Fruit fly (Drosophila melanogaster): ENCODE results near the gene CG33203.

DNA sequence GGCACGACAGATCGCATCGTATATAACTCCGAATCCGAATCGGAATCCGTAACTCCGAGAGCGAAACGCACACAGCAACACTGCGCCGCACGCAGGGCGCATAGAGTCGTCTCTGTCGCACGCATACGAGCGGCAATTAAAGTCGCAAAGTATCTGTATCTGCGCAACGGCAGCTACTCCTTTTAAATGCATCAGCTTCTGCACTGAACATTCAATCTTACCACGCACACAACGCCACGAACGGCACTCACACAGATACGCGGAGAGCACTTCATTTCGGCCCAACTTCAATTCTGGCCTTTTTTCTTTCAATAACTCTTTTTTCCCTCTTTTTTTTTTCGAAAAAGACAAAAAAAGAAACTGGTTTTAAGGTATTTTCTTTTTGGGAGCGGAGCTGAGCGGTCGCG is 29.3 kb downstream of the CG33203 start:
- TF ChIP-seq OdsH (GFP tag; optimal IDR thresholded peaks at IDR 0.05), result peak; percentile 30
- peak; percentile 21 for TF ChIP-seq fd85E (GFP tag; optimal IDR thresholded peaks at IDR 0.05)
- no peak for TF ChIP-seq Ets21C (GFP tag; optimal IDR thresholded peaks at IDR 0.05)
- peak; percentile 86 for TF ChIP-seq CG8119 (GFP tag; IDR thresholded peaks at IDR 0.05)
- peak; percentile 57 for TF ChIP-seq Eip78C (GFP tag)
- TF ChIP-seq CG3919 (GFP tag; optimal IDR thresholded peaks at IDR 0.05), result peak; percentile 72
- peak; percentile 88 for TF ChIP-seq CG1621 (tag; optimal IDR thresholded peaks at IDR 0.05)
- TF ChIP-seq Hr39 (GFP tag; optimal IDR thresholded peaks at IDR 0.05), result no peak
- no peak for TF ChIP-seq fkh (GFP tag; optimal IDR thresholded peaks at IDR 0.05)
- TF ChIP-seq vri (GFP tag; optimal IDR thresholded peaks at IDR 0.05), result peak; percentile 70

All from whole organism, prepupa.